Fruit fly (Drosophila melanogaster): Measurements from ENCODE around the gene CG4408.

- no peak for TF ChIP-seq oc (tag; optimal IDR thresholded peaks at IDR 0.05)
- TF ChIP-seq zen2 (GFP tag; IDR thresholded peaks at IDR 0.05; ENCODE audit: partially characterized antibody) = no peak
Observed at dm6 chr3R:23393507-23393906, 30.1 kb upstream of the CG4408 start.

Data from whole organism, embryonic.